Worm (Caenorhabditis elegans) whole organism, L4 larva: ENCODE measurements around the gene inx-10.

Experiments used
- F10B5.3 ChIP-seq: sonication (generic microtip); optimal IDR thresholded peaks from 2 replicates; lab custom pipeline; 2016; ENCODE audit warnings: mild to moderate bottlenecking, missing genetic modification characterization, missing compliant biosample characterization
- F37D6.2 ChIP-seq: sonication (generic microtip); optimal IDR thresholded peaks from 2 replicates; lab custom pipeline; 2016; ENCODE audit warnings: mild to moderate bottlenecking, missing genetic modification characterization, missing compliant biosample characterization
- R02D3.7 ChIP-seq: fragments of 150-350 bp; sonication (generic microtip); optimal IDR thresholded peaks from 3 replicates; lab custom pipeline; 2014; ENCODE audit warnings: missing biosample characterization, missing genetic modification characterization
- T26A8.4 ChIP-seq: fragments of 200-800 bp; sonication (Bioruptor generic); IDR thresholded peaks from 2 replicates; pipeline ENCODE4 v1.3.6; 2022; ENCODE audit warnings: missing genetic modification characterization, missing compliant biosample characterization
- Y105C5A.15 ChIP-seq: fragments of 200-800 bp; sonication (Bioruptor generic); IDR thresholded peaks from 2 replicates; pipeline ENCODE4 v1.3.6; 2022; ENCODE audit warnings: missing genetic modification characterization, missing compliant biosample characterization
- Y48G9A.11 ChIP-seq: fragments of 200-800 bp; sonication (Bioruptor generic); IDR thresholded peaks from 2 replicates; pipeline ENCODE4 v1.3.6; 2022; ENCODE audit warnings: missing genetic modification reagents, missing genetic modification characterization, missing compliant biosample characterization
- Y5F2A.4 ChIP-seq: fragments of 200-800 bp; sonication (Bioruptor generic); optimal IDR thresholded peaks from 2 replicates; lab custom pipeline; 2018; ENCODE audit warnings: mild to moderate bottlenecking, missing genetic modification characterization, missing compliant biosample characterization
- aha-1 ChIP-seq: fragments of 150-350 bp; peaks from one replicate; lab custom pipeline; 2014; ENCODE audit warnings: missing biosample characterization, missing genetic modification characterization
- ceh-20 ChIP-seq: fragments of 200-800 bp; sonication (Bioruptor generic); IDR thresholded peaks from 2 replicates; pipeline ENCODE4 v1.3.6; 2022; ENCODE audit warnings: missing genetic modification reagents, missing genetic modification characterization, missing compliant biosample characterization
- ceh-28 ChIP-seq: fragments of 150-350 bp; optimal IDR thresholded peaks from 2 replicates; lab custom pipeline; 2014; ENCODE audit warnings: missing biosample characterization, missing genetic modification reagents, missing genetic modification characterization
- ceh-32 ChIP-seq: sonication (generic microtip); optimal IDR thresholded peaks from 2 replicates; lab custom pipeline; 2016; ENCODE audit warnings: mild to moderate bottlenecking, missing genetic modification characterization, missing compliant biosample characterization; ENCODE audit not compliant: poor library complexity
- daf-16 ChIP-seq, 3 experiments: sonication (generic microtip); optimal IDR thresholded peaks; 2 replicates each; lab custom pipeline; 2016 to 2017; ENCODE audit warnings: missing genetic modification characterization in 3 of 3, missing genetic modification reagents in 3 of 3, mild to moderate bottlenecking in 2 of 3, missing compliant biosample characterization in 2 of 3, missing biosample characterization in 1 of 3, moderate library complexity in 1 of 3
- daf-19 ChIP-seq: fragments of 200-800 bp; sonication (Bioruptor generic); conservative IDR thresholded peaks from 2 replicates; pipeline ENCODE4 v1.3.6; 2022; ENCODE audit warnings: missing genetic modification characterization, missing compliant biosample characterization
- daf-8 ChIP-seq: fragments of 200-800 bp; sonication (Bioruptor generic); IDR thresholded peaks from 2 replicates; pipeline ENCODE4 v1.3.6; 2022; ENCODE audit warnings: missing genetic modification characterization, missing compliant biosample characterization
- dmd-6 ChIP-seq: fragments of 200-800 bp; sonication (Bioruptor generic); IDR thresholded peaks from 2 replicates; pipeline ENCODE4 v1.3.6; 2022; ENCODE audit warnings: missing genetic modification reagents, missing genetic modification characterization, missing compliant biosample characterization
- dpl-1 ChIP-seq: fragments of 150-350 bp; optimal IDR thresholded peaks from 2 replicates; lab custom pipeline; 2014; ENCODE audit warnings: missing biosample characterization, missing genetic modification reagents, missing genetic modification characterization
- duxl-1 ChIP-seq: sonication (generic microtip); optimal IDR thresholded peaks from 2 replicates; lab custom pipeline; 2016; ENCODE audit warnings: mild to moderate bottlenecking, missing genetic modification characterization, moderate library complexity, missing compliant biosample characterization; ENCODE audit not compliant: poor library complexity
- dve-1 ChIP-seq: sonication (generic microtip); optimal IDR thresholded peaks from 2 replicates; lab custom pipeline; 2017; ENCODE audit warnings: antibody characterized with exemption, mild to moderate bottlenecking, missing genetic modification characterization, missing compliant biosample characterization; ENCODE audit not compliant: insufficient read depth
- egl-43 ChIP-seq: fragments of 200-800 bp; sonication (Bioruptor generic); IDR thresholded peaks from 2 replicates; pipeline ENCODE4 v1.3.6; 2022; ENCODE audit warnings: missing genetic modification reagents, missing genetic modification characterization, missing compliant biosample characterization
- fos-1 ChIP-seq: fragments of 150-350 bp; optimal IDR thresholded peaks from 2 replicates; lab custom pipeline; 2014; ENCODE audit warnings: missing biosample characterization, missing genetic modification characterization
- hif-1 ChIP-seq, 2 experiments: sonication (generic microtip); optimal IDR thresholded peaks; 2 replicates each; lab custom pipeline; 2016 to 2017; ENCODE audit warnings: missing compliant biosample characterization in 2 of 2, missing genetic modification characterization in 2 of 2, missing genetic modification reagents in 2 of 2, missing genotype in 2 of 2, mild to moderate bottlenecking in 1 of 2
- hmg-1.1 ChIP-seq: fragments of 200-800 bp; sonication (Bioruptor generic); IDR thresholded peaks from 2 replicates; pipeline ENCODE4 v1.3.6; 2022; ENCODE audit warnings: missing genetic modification reagents, missing genetic modification characterization, missing compliant biosample characterization
- jun-1 ChIP-seq: fragments of 150-350 bp; optimal IDR thresholded peaks from 2 replicates; lab custom pipeline; 2014; ENCODE audit warnings: missing biosample characterization, missing genetic modification reagents, missing genetic modification characterization
- lin-13 ChIP-seq: fragments of 150-350 bp; optimal IDR thresholded peaks from 2 replicates; lab custom pipeline; 2014; ENCODE audit warnings: missing biosample characterization, missing genetic modification reagents, missing genetic modification characterization
- mdl-1 ChIP-seq, 2 experiments: fragments of 150-350 bp in 1 of 2; sonication (generic microtip) in 1 of 2; optimal IDR thresholded peaks; 2 replicates each; lab custom pipeline; 2014 to 2017; ENCODE audit warnings: missing biosample characterization in 2 of 2, missing genetic modification characterization in 2 of 2
- mdt-29 ChIP-seq: fragments of 200-800 bp; sonication (Bioruptor generic); IDR thresholded peaks from 2 replicates; pipeline ENCODE4 v1.3.6; 2022; ENCODE audit warnings: missing genetic modification reagents, missing genetic modification characterization, missing compliant biosample characterization
- mxl-3 ChIP-seq: fragments of 200-800 bp; sonication (Bioruptor generic); optimal IDR thresholded peaks from 2 replicates; lab custom pipeline; 2018; ENCODE audit warnings: mild to moderate bottlenecking, missing genetic modification characterization, missing compliant biosample characterization
- nhr-102 ChIP-seq: sonication (generic microtip); optimal IDR thresholded peaks from 2 replicates; lab custom pipeline; 2016; ENCODE audit warnings: mild to moderate bottlenecking, missing genetic modification characterization, moderate library complexity, missing compliant biosample characterization
- nhr-25 ChIP-seq: sonication (generic microtip); optimal IDR thresholded peaks from 2 replicates; lab custom pipeline; 2017; ENCODE audit warnings: missing genetic modification characterization, mild to moderate bottlenecking, missing compliant biosample characterization, antibody characterized with exemption, moderate library complexity, borderline replicate concordance; ENCODE audit not compliant: insufficient read depth
- nhr-42 ChIP-seq: fragments of 200-800 bp; sonication (Bioruptor generic); IDR thresholded peaks from 2 replicates; pipeline ENCODE4 v1.3.6; 2022; ENCODE audit warnings: missing genetic modification characterization, missing compliant biosample characterization
- nhr-48 ChIP-seq: sonication (generic microtip); optimal IDR thresholded peaks from 2 replicates; lab custom pipeline; 2016; ENCODE audit warnings: mild to moderate bottlenecking, missing genetic modification characterization, missing compliant biosample characterization
- nhr-77 ChIP-seq: fragments of 150-350 bp; optimal IDR thresholded peaks from 2 replicates; lab custom pipeline; 2014; ENCODE audit warnings: missing biosample characterization, missing genetic modification characterization
- php-3 ChIP-seq: fragments of 200-800 bp; sonication (Bioruptor generic); IDR thresholded peaks from 2 replicates; pipeline ENCODE4 v1.3.6; 2022; ENCODE audit warnings: missing genetic modification reagents, missing genetic modification characterization, missing compliant biosample characterization
- snpc-1.2 ChIP-seq: fragments of 200-800 bp; sonication (Bioruptor generic); IDR thresholded peaks from 2 replicates; pipeline ENCODE4 v1.3.6; 2022; ENCODE audit warnings: missing genetic modification reagents, missing genetic modification characterization, missing compliant biosample characterization
- snpc-4 ChIP-seq: fragments of 150-350 bp; optimal IDR thresholded peaks from 2 replicates; lab custom pipeline; 2014; ENCODE audit warnings: missing biosample characterization, missing genetic modification characterization
- spr-1 ChIP-seq: sonication (generic microtip); optimal IDR thresholded peaks from 2 replicates; lab custom pipeline; 2016; ENCODE audit warnings: mild to moderate bottlenecking, missing genetic modification characterization, missing compliant biosample characterization
- tra-1 ChIP-seq: fragments of 200-800 bp; sonication (Bioruptor generic); IDR thresholded peaks from 2 replicates; pipeline ENCODE4 v1.3.6; 2022; ENCODE audit warnings: missing genetic modification reagents, missing genetic modification characterization, missing compliant biosample characterization
- unc-62 ChIP-seq, 3 experiments: fragments of 150-350 bp in 1 of 3; sonication (generic microtip); optimal IDR thresholded peaks in 2 of 3; peaks in 1 of 3; 1 replicate in 1 of 3; 2 replicates in 2 of 3; lab custom pipeline; 2014 to 2017; ENCODE audit warnings: missing biosample characterization in 3 of 3, missing genetic modification characterization in 3 of 3, missing genetic modification reagents in 3 of 3, missing genotype in 1 of 3
- ztf-11 ChIP-seq: fragments of 150-350 bp; optimal IDR thresholded peaks from 2 replicates; lab custom pipeline; 2014; ENCODE audit warnings: missing biosample characterization, missing genetic modification characterization

inx-10 gene

ce11 chrV:9218655-9219389 is 11.5 kb upstream of the inx-10 start (continued):
- TF ChIP-seq egl-43 (GFP tag; lab: Robert Waterston, UW) (no peak), daf-16 (GFP tag; optimal IDR thresholded peaks at IDR 0.05; lab: Kevin White, UChicago) (no peak), daf-16 (tag; optimal IDR thresholded peaks at IDR 0.05; lab: Kevin White, UChicago) (peak; percentile 88), spr-1 (no peak), snpc-4 (tag; lab: Kevin White, UChicago) (no peak), Y105C5A.15 (GFP tag; lab: Robert Waterston, UW) (no peak), unc-62 (GFP tag; optimal IDR thresholded peaks at IDR 0.05 in 1 of 2; lab: Kevin White, UChicago) (peak in 1 of 2 experiments; percentile 99), unc-62 (tag; optimal IDR thresholded peaks at IDR 0.05; lab: Kevin White, UChicago) (no peak), dmd-6 (peak; percentile 41; the same call in 1 of the 2 replicates), mxl-3 (GFP tag; lab: Kevin White, UChicago) (no peak), hmg-1.1 (GFP tag; lab: Robert Waterston, UW) (no peak; the same call in 1 of the 2 replicates), ceh-32 (no peak), nhr-25 (tag; lab: Kevin White, UChicago) (no peak), nhr-77 (tag; lab: Kevin White, UChicago) (no peak), jun-1 (tag; lab: Kevin White, UChicago) (no peak), nhr-48 (tag; lab: Kevin White, UChicago) (peak; percentile 39), R02D3.7 (tag; lab: Kevin White, UChicago) (no peak), daf-8 (GFP tag; lab: Robert Waterston, UW) (no peak), ztf-11 (tag; lab: Kevin White, UChicago) (no peak)

- peak; percentile 85 for TF ChIP-seq ceh-20 (GFP tag; lab: Robert Waterston, UW)
- 0 out of 2 replicates have a peak, but pooled peaks have one; percentile 32 for TF ChIP-seq Y48G9A.11 (GFP tag; lab: Robert Waterston, UW)
- peak; percentile 73 for TF ChIP-seq aha-1 (tag; lab: Kevin White, UChicago)
- TF ChIP-seq unc-62 (GFP tag; optimal IDR thresholded peaks at IDR 0.05 in 1 of 2; lab: Kevin White, UChicago): peak in 1 of 2 experiments; percentile 100
- no peak for TF ChIP-seq unc-62 (tag; optimal IDR thresholded peaks at IDR 0.05; lab: Kevin White, UChicago)
- TF ChIP-seq spr-1: no peak
Measured at ce11 chrV:9218214-9218613, 10.9 kb upstream of the inx-10 start.

- no peak for TF ChIP-seq daf-19 (GFP tag; lab: Robert Waterston, UW)
Measured at ce11 chrV:9217158-9217557, 9.9 kb upstream of the inx-10 start, which contains the start of gene pacs-1. Gene pacs-1 (minus strand): TSS chrV:9217258.

ce11 chrV:9213554-9213953 is 6.3 kb upstream of the inx-10 start, which contains the start of gene mdt-27:
Gene mdt-27 (minus strand): TSS chrV:9213654.
- peak; percentile 40 for TF ChIP-seq aha-1 (tag; lab: Kevin White, UChicago)
- TF ChIP-seq mxl-3 (GFP tag; lab: Kevin White, UChicago): no peak
- TF ChIP-seq hif-1 (tag; optimal IDR thresholded peaks at IDR 0.05; lab: Kevin White, UChicago): no peak
- TF ChIP-seq nhr-25 (tag; lab: Kevin White, UChicago): no peak

- TF ChIP-seq R02D3.7 (tag; lab: Kevin White, UChicago) (no peak), lin-13 (no peak), php-3 (GFP tag; lab: Robert Waterston, UW) (no peak), Y5F2A.4 (GFP tag; lab: Kevin White, UChicago) (no peak), aha-1 (tag; lab: Kevin White, UChicago) (no peak), snpc-1.2 (no peak), dpl-1 (GFP tag; lab: Kevin White, UChicago) (peak; percentile 64), ceh-32 (no peak), nhr-42 (no peak), ceh-28 (tag; lab: Kevin White, UChicago) (no peak), tra-1 (GFP tag; lab: Robert Waterston, UW) (no peak), duxl-1 (no peak), ceh-20 (GFP tag; lab: Robert Waterston, UW) (no peak), nhr-102 (tag; lab: Kevin White, UChicago) (no peak), fos-1 (tag; lab: Kevin White, UChicago) (no peak), dmd-6 (0 out of 2 replicates have a peak, but pooled peaks have one; percentile 14), dve-1 (tag; lab: Kevin White, UChicago) (peak; percentile 86), mdl-1 (tag; optimal IDR thresholded peaks at IDR 0.05; lab: Kevin White, UChicago) (peak in 1 of 2 experiments; percentile 44), F10B5.3 (tag; lab: Kevin White, UChicago) (no peak), F37D6.2 (tag; lab: Kevin White, UChicago) (no peak), mdt-29 (GFP tag; lab: Robert Waterston, UW) (no peak), T26A8.4 (GFP tag; lab: Robert Waterston, UW) (no peak)
Measured at ce11 chrV:9212499-9212898, 5.2 kb upstream of the inx-10 start.
